Fruit fly (Drosophila melanogaster) whole organism, pupa: Measurements from ENCODE around the gene CG5273.
A peak's percentile ranks its signal among the peaks of the same experiment; 100 is the strongest.

ENCODE experiments used
- CG10348 ChIP-seq: fragments of 200-800 bp; sonication (Bioruptor generic); IDR thresholded peaks from 2 replicates; pipeline ENCODE4 v1.3.6; 2022; ENCODE audit warnings: missing biosample characterization, missing genetic modification characterization
- CG12605 ChIP-seq: fragments of 200-800 bp; sonication (Bioruptor generic); IDR thresholded peaks from 2 replicates; pipeline ENCODE4 v1.3.6; 2022; ENCODE audit warnings: missing biosample characterization, missing genetic modification characterization
- CG13204 ChIP-seq: fragments of 200-800 bp; sonication (Bioruptor generic); optimal IDR thresholded peaks from 2 replicates; lab custom pipeline; 2018; ENCODE audit warnings: missing biosample characterization, mild to moderate bottlenecking, missing genetic modification characterization, moderate library complexity
- CG14655 ChIP-seq: fragments of 200-800 bp; sonication (Bioruptor generic); optimal IDR thresholded peaks from 3 replicates; lab custom pipeline; 2017; ENCODE audit warnings: mild to moderate bottlenecking, missing biosample characterization, missing genetic modification reagents, missing genetic modification characterization
- CG15710 ChIP-seq: fragments of 200-800 bp; sonication (Bioruptor generic); optimal IDR thresholded peaks from 2 replicates; lab custom pipeline; 2018; ENCODE audit warnings: missing biosample characterization, mild to moderate bottlenecking, missing genetic modification characterization, moderate library complexity
- CG17806 ChIP-seq: fragments of 200-800 bp; sonication (Bioruptor generic); optimal IDR thresholded peaks from 2 replicates; lab custom pipeline; 2018; ENCODE audit warnings: missing biosample characterization, mild to moderate bottlenecking, missing genetic modification characterization, moderate library complexity
- CG32121 ChIP-seq: fragments of 200-800 bp; sonication (Bioruptor generic); IDR thresholded peaks from 2 replicates; pipeline ENCODE4 v1.3.6; 2022; ENCODE audit warnings: missing biosample characterization, missing genetic modification characterization
- CG34367 ChIP-seq: fragments of 200-800 bp; sonication (Bioruptor generic); optimal IDR thresholded peaks from 2 replicates; lab custom pipeline; 2018; ENCODE audit warnings: missing biosample characterization, mild to moderate bottlenecking, missing genetic modification characterization
- CG4496 ChIP-seq: fragments of 200-800 bp; sonication (Bioruptor generic); IDR thresholded peaks from 3 replicates; pipeline ENCODE4 v1.3.6; 2022; ENCODE audit warnings: missing biosample characterization, missing genetic modification characterization
- CG8159 ChIP-seq: fragments of 200-800 bp; sonication (Bioruptor generic); optimal IDR thresholded peaks from 3 replicates; lab custom pipeline; 2018; ENCODE audit warnings: missing biosample characterization, mild to moderate bottlenecking, missing genetic modification characterization, moderate library complexity
- CG8301 ChIP-seq: fragments of 200-800 bp; sonication (Bioruptor generic); optimal IDR thresholded peaks from 2 replicates; lab custom pipeline; 2018; ENCODE audit warnings: missing biosample characterization, mild to moderate bottlenecking, missing genetic modification characterization
- CG9948 ChIP-seq: fragments of 200-800 bp; sonication (Bioruptor generic); optimal IDR thresholded peaks from 2 replicates; lab custom pipeline; 2018; ENCODE audit warnings: missing biosample characterization, mild to moderate bottlenecking, missing genetic modification characterization, moderate library complexity
- D1 ChIP-seq: fragments of 200-800 bp; sonication (Bioruptor generic); optimal IDR thresholded peaks from 2 replicates; lab custom pipeline; 2018; ENCODE audit warnings: missing biosample characterization, mild to moderate bottlenecking, missing genetic modification characterization, moderate library complexity
- EcR ChIP-seq: fragments of 200-800 bp; sonication (Bioruptor generic); optimal IDR thresholded peaks from 3 replicates; lab custom pipeline; 2019; ENCODE audit warnings: missing biosample characterization, missing genetic modification characterization, mild to moderate bottlenecking, moderate library complexity, missing genetic modification reagents
- Ets98B ChIP-seq: fragments of 200-800 bp; sonication (Bioruptor generic); IDR thresholded peaks from 2 replicates; pipeline ENCODE4 v1.3.6; 2022; ENCODE audit warnings: missing biosample characterization, missing genetic modification characterization
- Pif1A ChIP-seq: fragments of 200-800 bp; sonication (Bioruptor generic); optimal IDR thresholded peaks from 3 replicates; lab custom pipeline; 2016; ENCODE audit warnings: missing biosample characterization, missing genetic modification characterization
- Pif1B ChIP-seq: fragments of 200-800 bp; sonication (Bioruptor generic); optimal IDR thresholded peaks from 3 replicates; lab custom pipeline; 2016; ENCODE audit warnings: missing biosample characterization, missing genetic modification characterization
- Snoo ChIP-seq: fragments of 200-800 bp; sonication (Bioruptor generic); optimal IDR thresholded peaks from 3 replicates; lab custom pipeline; 2017; ENCODE audit warnings: missing biosample characterization, mild to moderate bottlenecking, missing genetic modification characterization, inconsistent platforms
- fd96Ca ChIP-seq: fragments of 200-800 bp; sonication (Bioruptor generic); IDR thresholded peaks from 3 replicates; pipeline ENCODE4 v1.3.6; 2022; ENCODE audit warnings: missing biosample characterization, missing genetic modification characterization
- gl ChIP-seq: fragments of 200-800 bp; sonication (Bioruptor generic); optimal IDR thresholded peaks from 2 replicates; lab custom pipeline; 2018; ENCODE audit warnings: missing biosample characterization, mild to moderate bottlenecking, missing genetic modification characterization
- rn ChIP-seq: fragments of 200-800 bp; sonication (Bioruptor generic); IDR thresholded peaks from 2 replicates; pipeline ENCODE4 v1.3.6; 2022; ENCODE audit warnings: missing biosample characterization, missing genetic modification characterization

Gene CG5273

DNA sequence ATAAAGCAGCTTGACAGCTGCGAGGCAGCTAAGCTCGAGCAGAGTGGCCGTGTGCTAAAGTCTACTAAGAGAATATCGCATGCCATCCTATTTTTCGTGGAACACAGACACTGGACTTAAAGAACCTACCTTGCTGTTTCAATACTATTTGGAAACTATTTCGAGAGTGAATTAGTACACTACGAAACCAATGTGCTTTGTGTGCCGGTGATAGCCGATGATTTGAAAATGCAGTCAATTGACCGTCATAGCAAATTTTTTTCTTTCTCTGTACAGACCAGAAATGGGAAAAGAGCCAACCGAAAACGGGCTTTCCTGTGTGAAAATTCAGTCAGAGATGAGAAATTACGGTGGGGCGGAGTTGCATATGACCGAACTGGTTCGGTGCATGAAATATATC lies 44.0 kb upstream of the CG5273 start:
- no peak for TF ChIP-seq CG9948 (tag; lab: Kevin White, UChicago)
- TF ChIP-seq CG15710 (tag; lab: Kevin White, UChicago) = no peak
- peak; percentile 72 for TF ChIP-seq CG4496 (GFP tag; lab: Robert Waterston, UW)
- TF ChIP-seq Pif1B = peak; percentile 8
- no peak for TF ChIP-seq Pif1A (GFP tag; lab: Kevin White, UChicago)
- peak; percentile 59 for TF ChIP-seq Ets98B (GFP tag; lab: Robert Waterston, UW)
- peak; percentile 63 for TF ChIP-seq CG14655
- TF ChIP-seq CG17806 = no peak
- TF ChIP-seq fd96Ca (GFP tag; lab: Robert Waterston, UW) = peak; percentile 70; the same call in 2 of the 3 replicates
- 0 out of 2 replicates have a peak, but pooled peaks have one; percentile 34 for TF ChIP-seq rn (GFP tag; lab: Robert Waterston, UW)
- no peak for TF ChIP-seq CG10348 (GFP tag; lab: Robert Waterston, UW)
- TF ChIP-seq D1 (tag; lab: Kevin White, UChicago) = no peak
- TF ChIP-seq CG8301 (tag; lab: Kevin White, UChicago) = peak; percentile 71

DNA sequence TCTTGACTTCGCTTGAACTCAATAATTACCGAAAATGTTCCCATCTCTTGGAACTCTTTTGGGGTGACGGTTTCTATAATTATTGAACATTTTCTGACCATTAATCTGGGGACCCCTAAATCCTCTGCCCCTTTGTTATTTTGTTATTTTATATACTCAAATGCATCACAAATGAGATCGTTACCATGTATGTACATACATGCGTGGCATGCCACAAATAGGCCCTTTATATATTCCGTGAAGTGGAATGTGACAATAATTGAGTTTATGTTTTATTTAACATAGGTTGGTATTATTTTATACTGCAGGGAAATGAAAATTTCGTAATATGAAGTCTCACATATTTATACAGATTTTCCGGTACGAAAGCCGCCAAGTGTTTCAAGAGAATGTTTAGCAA lies 41.5 kb upstream of the CG5273 start:
- no peak for TF ChIP-seq CG8301 (tag; lab: Kevin White, UChicago)
- TF ChIP-seq CG14655 = no peak
- TF ChIP-seq CG34367 = no peak
- TF ChIP-seq CG8159 = no peak
- no peak for TF ChIP-seq Pif1B
- TF ChIP-seq fd96Ca (GFP tag; lab: Robert Waterston, UW) = no peak
- TF ChIP-seq CG12605 (GFP tag; lab: Robert Waterston, UW) = no peak
- no peak for TF ChIP-seq CG10348 (GFP tag; lab: Robert Waterston, UW)
- TF ChIP-seq Snoo = no peak
- no peak for TF ChIP-seq CG13204 (GFP tag; lab: Kevin White, UChicago)
- no peak for TF ChIP-seq Ets98B (GFP tag; lab: Robert Waterston, UW)
- TF ChIP-seq gl (tag; lab: Kevin White, UChicago) = no peak
- TF ChIP-seq EcR (GFP tag; lab: Kevin White, UChicago) = no peak
- TF ChIP-seq CG4496 (GFP tag; lab: Robert Waterston, UW) = no peak
- TF ChIP-seq, all 21 proteins: peak for 0

DNA sequence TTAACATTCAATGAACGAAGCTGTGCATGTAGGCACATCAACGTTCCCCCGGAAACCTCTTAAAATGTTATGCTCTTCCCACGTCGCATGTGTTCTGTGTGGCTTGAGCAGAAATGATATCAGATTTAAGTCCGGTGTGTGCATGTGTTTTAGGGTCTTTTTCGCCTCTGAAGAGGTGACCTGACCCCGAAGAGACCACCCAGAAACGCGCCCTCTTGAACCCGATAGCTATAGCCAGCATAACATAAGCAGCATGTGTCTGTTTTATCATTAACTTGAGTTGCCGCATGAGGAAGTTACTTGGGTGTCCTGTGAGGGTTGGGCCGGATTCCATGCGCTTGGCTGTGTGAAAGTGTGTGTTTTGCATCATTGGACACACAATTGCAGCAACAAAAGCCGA lies 40.4 kb upstream of the CG5273 start:
- TF ChIP-seq CG10348 (GFP tag; lab: Robert Waterston, UW) (no peak), fd96Ca (GFP tag; lab: Robert Waterston, UW) (no peak), CG17806 (no peak), rn (GFP tag; lab: Robert Waterston, UW) (no peak), D1 (tag; lab: Kevin White, UChicago) (no peak), CG34367 (no peak), Ets98B (GFP tag; lab: Robert Waterston, UW) (no peak), CG8159 (no peak)

DNA sequence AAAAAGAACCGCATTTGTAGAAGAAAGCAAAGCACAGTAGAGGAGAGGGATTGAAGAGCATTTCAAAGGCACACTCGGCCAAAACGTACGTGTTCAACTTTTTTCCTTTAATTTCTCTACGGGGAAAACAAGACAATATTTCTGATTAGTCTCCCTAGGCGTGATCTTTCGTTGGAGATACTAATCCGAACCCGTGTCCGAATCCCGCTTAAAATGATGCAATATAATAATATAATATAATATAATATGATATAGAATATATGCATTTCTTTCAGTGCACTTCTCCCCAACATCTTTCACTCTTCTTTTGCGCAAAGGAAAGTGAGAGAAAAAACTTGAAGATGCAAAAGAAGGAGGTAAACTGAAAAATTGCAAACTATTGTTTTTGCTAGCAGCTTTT lies 34.9 kb upstream of the CG5273 start:
- TF ChIP-seq gl (tag; lab: Kevin White, UChicago) = no peak
- no peak; the same call in 1 of the 2 replicates for TF ChIP-seq Ets98B (GFP tag; lab: Robert Waterston, UW)
- no peak for TF ChIP-seq CG15710 (tag; lab: Kevin White, UChicago)
- TF ChIP-seq CG13204 (GFP tag; lab: Kevin White, UChicago) = no peak
- TF ChIP-seq CG10348 (GFP tag; lab: Robert Waterston, UW) = no peak
- TF ChIP-seq CG4496 (GFP tag; lab: Robert Waterston, UW) = 0 out of 3 replicates have a peak, but pooled peaks have one; percentile 59
- no peak for TF ChIP-seq CG8159
- peak; percentile 66 for TF ChIP-seq fd96Ca (GFP tag; lab: Robert Waterston, UW)
- TF ChIP-seq EcR (GFP tag; lab: Kevin White, UChicago) = no peak
- TF ChIP-seq CG8301 (tag; lab: Kevin White, UChicago) = peak; percentile 77
- TF ChIP-seq CG9948 (tag; lab: Kevin White, UChicago) = peak; percentile 47
- no peak for TF ChIP-seq CG32121
- TF ChIP-seq CG17806 = peak; percentile 33
- TF ChIP-seq CG34367 = no peak
- TF ChIP-seq D1 (tag; lab: Kevin White, UChicago) = no peak
- peak; percentile 45 for TF ChIP-seq Pif1B
- no peak for TF ChIP-seq CG12605 (GFP tag; lab: Robert Waterston, UW)
- TF ChIP-seq Pif1A (GFP tag; lab: Kevin White, UChicago) = peak; percentile 10
- no peak for TF ChIP-seq rn (GFP tag; lab: Robert Waterston, UW)
- TF ChIP-seq Snoo = no peak
- peak; percentile 84 for TF ChIP-seq CG14655

- peak; percentile 47 for TF ChIP-seq Snoo
- peak; percentile 53; the same call in 2 of the 3 replicates for TF ChIP-seq fd96Ca (GFP tag; lab: Robert Waterston, UW)
- TF ChIP-seq Pif1B = peak; percentile 60
- TF ChIP-seq Ets98B (GFP tag; lab: Robert Waterston, UW) = no peak
- TF ChIP-seq gl (tag; lab: Kevin White, UChicago) = no peak
- peak; percentile 65 for TF ChIP-seq Pif1A (GFP tag; lab: Kevin White, UChicago)
- peak; percentile 83 for TF ChIP-seq EcR (GFP tag; lab: Kevin White, UChicago)
- peak; percentile 47 for TF ChIP-seq CG8159
- TF ChIP-seq CG17806 = peak; percentile 26
- TF ChIP-seq rn (GFP tag; lab: Robert Waterston, UW) = no peak
- TF ChIP-seq CG4496 (GFP tag; lab: Robert Waterston, UW) = 0 out of 3 replicates have a peak, but pooled peaks have one; percentile 36
- no peak for TF ChIP-seq CG34367
- peak; percentile 20 for TF ChIP-seq CG15710 (tag; lab: Kevin White, UChicago)
- peak; percentile 26 for TF ChIP-seq CG8301 (tag; lab: Kevin White, UChicago)
- TF ChIP-seq, all 21 proteins: peak for 10
Observed at dm6 chrX:739621-740216, 19.7 kb upstream of the CG5273 start.

DNA sequence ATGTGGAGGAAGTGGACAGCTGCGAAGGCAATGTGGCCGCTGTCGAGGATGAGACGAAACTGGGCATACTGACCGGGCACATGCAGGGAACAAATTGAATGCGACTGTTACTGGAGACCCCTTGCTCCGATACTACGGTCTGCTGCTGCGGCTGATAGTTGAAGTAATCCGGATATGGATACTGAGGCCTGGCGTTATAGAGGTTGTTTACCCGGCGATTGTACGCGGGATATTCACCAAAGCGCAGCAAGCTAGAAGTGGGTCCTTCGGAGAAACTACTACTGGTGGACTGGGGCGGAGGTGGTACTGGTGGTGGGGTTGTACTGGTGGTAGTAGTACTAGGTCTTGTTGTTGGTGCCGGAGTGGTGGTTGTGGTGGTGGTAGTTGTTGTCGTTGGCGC lies 9.3 kb upstream of the CG5273 start, which contains the start of gene CG5254:
TSS of gene CG5254 (plus strand) at position 301 of the 400 bp plus-strand sequence.
- no peak for TF ChIP-seq CG13204 (GFP tag; lab: Kevin White, UChicago)
- TF ChIP-seq CG10348 (GFP tag; lab: Robert Waterston, UW) = no peak
- no peak for TF ChIP-seq CG8301 (tag; lab: Kevin White, UChicago)
- TF ChIP-seq EcR (GFP tag; lab: Kevin White, UChicago) = no peak
- no peak for TF ChIP-seq rn (GFP tag; lab: Robert Waterston, UW)
